Worm (Caenorhabditis elegans) whole organism, L3 larva: Measurements from ENCODE around the gene C34F6.11.

Source experiments
- R02D3.7 ChIP-seq: fragments of 150-350 bp; optimal IDR thresholded peaks from 2 replicates; lab custom pipeline; 2014; ENCODE audit warnings: missing biosample characterization, missing genetic modification characterization
- ZK546.5 ChIP-seq: sonication (generic microtip); optimal IDR thresholded peaks from 2 replicates; lab custom pipeline; 2017; ENCODE audit warnings: missing biosample characterization, missing genetic modification characterization
- aly-2 ChIP-seq: fragments of 150-350 bp; optimal IDR thresholded peaks from 2 replicates; lab custom pipeline; 2014; ENCODE audit warnings: missing biosample characterization, missing genetic modification characterization
- ceh-16 ChIP-seq: sonication (generic microtip); optimal IDR thresholded peaks from 2 replicates; lab custom pipeline; 2017; ENCODE audit warnings: missing biosample characterization, missing genetic modification characterization
- ceh-28 ChIP-seq: fragments of 150-350 bp; optimal IDR thresholded peaks from 2 replicates; lab custom pipeline; 2014; ENCODE audit warnings: missing biosample characterization, missing genetic modification reagents, missing genetic modification characterization
- ceh-9 ChIP-seq: sonication (generic microtip); optimal IDR thresholded peaks from 2 replicates; lab custom pipeline; 2018; ENCODE audit warnings: missing biosample characterization, missing genetic modification characterization
- daf-12 ChIP-seq: fragments of 150-350 bp; optimal IDR thresholded peaks from 2 replicates; lab custom pipeline; 2014; ENCODE audit warnings: missing biosample characterization, missing genetic modification reagents, missing genetic modification characterization
- egl-27 ChIP-seq: sonication (generic microtip); optimal IDR thresholded peaks from 4 replicates; lab custom pipeline; 2017; ENCODE audit warnings: missing biosample characterization, missing genetic modification reagents, missing genetic modification characterization
- egl-5 ChIP-seq: fragments of 150-350 bp; optimal IDR thresholded peaks from 2 replicates; lab custom pipeline; 2017; ENCODE audit warnings: missing biosample characterization, missing genetic modification reagents, missing genetic modification characterization, inconsistent platforms
- elt-1 ChIP-seq: fragments of 150-350 bp; optimal IDR thresholded peaks from 2 replicates; lab custom pipeline; 2014; ENCODE audit warnings: missing biosample characterization, missing genetic modification characterization
- elt-2 ChIP-seq: sonication (generic microtip); optimal IDR thresholded peaks from 2 replicates; lab custom pipeline; 2016; ENCODE audit warnings: missing genetic modification reagents, mild to moderate bottlenecking, missing genetic modification characterization, missing compliant biosample characterization
- elt-3 ChIP-seq, 3 experiments: fragments of 150-350 bp in 1 of 3; sonication (generic microtip) in 2 of 3; optimal IDR thresholded peaks; 2 replicates in 2 of 3; 4 replicates in 1 of 3; lab custom pipeline; 2014 to 2017; ENCODE audit warnings: missing biosample characterization in 3 of 3, missing genetic modification characterization in 3 of 3
- eor-1 ChIP-seq, 2 experiments: fragments of 150-350 bp; optimal IDR thresholded peaks; 2 replicates each; lab custom pipeline; 2014 to 2018; ENCODE audit warnings: missing biosample characterization in 2 of 2, missing genetic modification characterization in 2 of 2
- fkh-10 ChIP-seq: sonication (generic microtip); optimal IDR thresholded peaks from 2 replicates; lab custom pipeline; 2017; ENCODE audit warnings: missing biosample characterization, missing genetic modification reagents, missing genetic modification characterization
- fkh-2 ChIP-seq: fragments of 150-350 bp; optimal IDR thresholded peaks from 2 replicates; lab custom pipeline; 2014; ENCODE audit warnings: missing biosample characterization, missing genetic modification reagents, missing genetic modification characterization
- fos-1 ChIP-seq: fragments of 150-350 bp; optimal IDR thresholded peaks from 2 replicates; lab custom pipeline; 2014; ENCODE audit warnings: missing biosample characterization, missing genetic modification characterization
- hmg-11 ChIP-seq: sonication (generic microtip); optimal IDR thresholded peaks from 2 replicates; lab custom pipeline; 2016; ENCODE audit warnings: missing genetic modification characterization, missing compliant biosample characterization
- jun-1 ChIP-seq: fragments of 150-350 bp; optimal IDR thresholded peaks from 2 replicates; lab custom pipeline; 2014; ENCODE audit warnings: missing biosample characterization, missing genetic modification reagents, missing genetic modification characterization
- lin-39 ChIP-seq: fragments of 150-350 bp; optimal IDR thresholded peaks from 2 replicates; lab custom pipeline; 2018; ENCODE audit warnings: missing biosample characterization, missing genetic modification reagents, missing genetic modification characterization
- nfya-1 ChIP-seq: sonication (generic microtip); optimal IDR thresholded peaks from 2 replicates; lab custom pipeline; 2017; ENCODE audit warnings: missing genetic modification characterization, mild to moderate bottlenecking, missing compliant biosample characterization, antibody characterized with exemption, moderate library complexity; ENCODE audit not compliant: insufficient read depth
- nhr-11 ChIP-seq: fragments of 150-350 bp; optimal IDR thresholded peaks from 2 replicates; lab custom pipeline; 2014; ENCODE audit warnings: missing biosample characterization, missing genetic modification characterization
- nhr-12 ChIP-seq: fragments of 150-350 bp; optimal IDR thresholded peaks from 2 replicates; lab custom pipeline; 2014; ENCODE audit warnings: missing biosample characterization, missing genetic modification characterization
- nhr-23 ChIP-seq: fragments of 150-350 bp; optimal IDR thresholded peaks from 2 replicates; lab custom pipeline; 2014; ENCODE audit warnings: missing biosample characterization, missing genetic modification reagents, missing genetic modification characterization
- nhr-237 ChIP-seq: fragments of 150-350 bp; optimal IDR thresholded peaks from 2 replicates; lab custom pipeline; 2014; ENCODE audit warnings: missing biosample characterization, missing genetic modification characterization
- nhr-25 ChIP-seq: sonication (generic microtip); optimal IDR thresholded peaks from 2 replicates; lab custom pipeline; 2017; ENCODE audit warnings: missing biosample characterization, missing genetic modification characterization
- nhr-43 ChIP-seq: sonication (generic microtip); optimal IDR thresholded peaks from 2 replicates; lab custom pipeline; 2016; ENCODE audit warnings: mild to moderate bottlenecking, missing genetic modification characterization, missing compliant biosample characterization; ENCODE audit not compliant: poor library complexity, severe bottlenecking
- nhr-76 ChIP-seq: fragments of 150-350 bp; sonication (generic microtip); optimal IDR thresholded peaks from 5 replicates; lab custom pipeline; 2014; ENCODE audit warnings: missing biosample characterization, missing genetic modification characterization
- nhr-77 ChIP-seq: fragments of 150-350 bp; optimal IDR thresholded peaks from 2 replicates; lab custom pipeline; 2014; ENCODE audit warnings: missing biosample characterization, missing genetic modification characterization
- pha-4 ChIP-seq: fragments of 150-350 bp; optimal IDR thresholded peaks from 2 replicates; lab custom pipeline; 2014; ENCODE audit warnings: missing biosample characterization, missing genetic modification reagents, missing genetic modification characterization
- pqm-1 ChIP-seq: fragments of 150-350 bp; optimal IDR thresholded peaks from 2 replicates; lab custom pipeline; 2017; ENCODE audit warnings: missing biosample characterization, missing genetic modification characterization, inconsistent platforms
- sea-2 ChIP-seq: fragments of 150-350 bp; sonication (generic microtip); optimal IDR thresholded peaks from 4 replicates; lab custom pipeline; 2014; ENCODE audit warnings: missing biosample characterization, missing genetic modification reagents, missing genetic modification characterization
- tbx-2 ChIP-seq: sonication (generic microtip); optimal IDR thresholded peaks from 2 replicates; lab custom pipeline; 2016; ENCODE audit warnings: mild to moderate bottlenecking, missing genetic modification characterization, missing compliant biosample characterization
- zag-1 ChIP-seq: fragments of 150-350 bp; optimal IDR thresholded peaks from 2 replicates; lab custom pipeline; 2014; ENCODE audit warnings: missing biosample characterization, missing genetic modification characterization
- ztf-4 ChIP-seq: fragments of 150-350 bp; optimal IDR thresholded peaks from 2 replicates; lab custom pipeline; 2014; ENCODE audit warnings: missing biosample characterization, missing genetic modification characterization

Gene C34F6.11

DNA sequence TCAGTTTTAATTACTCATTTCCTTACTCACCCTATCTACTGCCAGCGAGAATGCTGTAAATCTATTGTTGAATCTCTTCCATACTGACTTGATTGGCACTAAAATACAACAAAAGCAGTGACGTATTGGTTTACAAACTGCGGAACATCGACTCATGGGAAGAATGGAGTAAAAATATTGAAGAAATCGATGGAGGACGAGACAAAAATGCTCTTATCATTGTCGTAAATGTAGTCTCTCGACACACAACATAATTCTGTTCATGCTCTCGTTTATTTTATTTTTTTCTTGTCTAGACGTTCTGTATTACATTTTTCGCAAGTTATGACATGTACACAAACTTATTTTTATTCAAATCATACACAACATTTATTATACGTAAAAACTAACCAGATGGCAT, at the start of gene C34F6.11:
TSS of gene C34F6.11 (minus strand) at position 160 of the 400 bp plus-strand sequence.
- TF ChIP-seq egl-27 (tag; lab: Kevin White, UChicago) (no peak), pqm-1 (tag; lab: Kevin White, UChicago) (peak; percentile 52), fkh-2 (tag; lab: Kevin White, UChicago) (no peak), aly-2 (no peak), pha-4 (tag; lab: Kevin White, UChicago) (peak; percentile 2), elt-2 (peak; percentile 70)

DNA sequence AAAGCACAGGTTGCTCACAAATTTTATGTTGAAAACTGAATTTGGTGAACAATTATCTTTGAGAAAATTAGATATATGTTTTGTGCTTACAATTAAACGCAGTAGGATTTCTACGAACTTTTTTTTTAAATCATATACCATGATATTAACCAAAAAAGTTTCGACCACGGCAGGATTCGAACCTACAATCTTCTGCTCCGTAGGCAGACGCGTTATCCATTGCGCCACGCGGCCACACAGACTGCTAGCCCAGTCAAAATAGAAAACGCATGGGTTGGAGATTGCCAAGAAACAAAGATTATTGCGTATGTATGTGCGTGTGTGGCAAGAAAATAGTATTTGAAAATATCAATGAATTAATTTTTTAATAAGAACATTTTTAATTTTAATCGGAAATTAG, 48.7 kb upstream of the C34F6.11 start:
- TF ChIP-seq elt-1 (tag; lab: Kevin White, UChicago) = no peak
- TF ChIP-seq elt-3 (tag; optimal IDR thresholded peaks at IDR 0.05; lab: Kevin White, UChicago) = no peak
- peak; percentile 79 for TF ChIP-seq lin-39 (tag; lab: Kevin White, UChicago)
- peak; percentile 26 for TF ChIP-seq elt-2
- no peak for TF ChIP-seq nhr-237 (tag; lab: Kevin White, UChicago)
- no peak for TF ChIP-seq egl-27 (tag; lab: Kevin White, UChicago)
- no peak for TF ChIP-seq R02D3.7 (tag; lab: Kevin White, UChicago)
- peak; percentile 31 for TF ChIP-seq pha-4 (tag; lab: Kevin White, UChicago)
- TF ChIP-seq hmg-11 (tag; lab: Kevin White, UChicago) = peak; percentile 68
- peak; percentile 51 for TF ChIP-seq pqm-1 (tag; lab: Kevin White, UChicago)
- TF ChIP-seq nhr-76 = no peak
- TF ChIP-seq nfya-1 (tag; lab: Kevin White, UChicago) = peak; percentile 57
- TF ChIP-seq jun-1 (tag; lab: Kevin White, UChicago) = no peak
- no peak for TF ChIP-seq fos-1 (tag; lab: Kevin White, UChicago)
- no peak for TF ChIP-seq nhr-12
- TF ChIP-seq nhr-77 (tag; lab: Kevin White, UChicago) = no peak
- TF ChIP-seq ceh-28 (tag; lab: Kevin White, UChicago) = no peak
- TF ChIP-seq nhr-25 = peak; percentile 43
- TF ChIP-seq daf-12 (tag; lab: Kevin White, UChicago) = no peak
- TF ChIP-seq nhr-23 (tag; lab: Kevin White, UChicago) = no peak
- TF ChIP-seq eor-1 (tag; optimal IDR thresholded peaks at IDR 0.05; lab: Kevin White, UChicago) = no peak
- TF ChIP-seq nhr-43 (tag; lab: Kevin White, UChicago) = peak; percentile 70
- TF ChIP-seq tbx-2 (tag; lab: Kevin White, UChicago) = peak; percentile 27

DNA sequence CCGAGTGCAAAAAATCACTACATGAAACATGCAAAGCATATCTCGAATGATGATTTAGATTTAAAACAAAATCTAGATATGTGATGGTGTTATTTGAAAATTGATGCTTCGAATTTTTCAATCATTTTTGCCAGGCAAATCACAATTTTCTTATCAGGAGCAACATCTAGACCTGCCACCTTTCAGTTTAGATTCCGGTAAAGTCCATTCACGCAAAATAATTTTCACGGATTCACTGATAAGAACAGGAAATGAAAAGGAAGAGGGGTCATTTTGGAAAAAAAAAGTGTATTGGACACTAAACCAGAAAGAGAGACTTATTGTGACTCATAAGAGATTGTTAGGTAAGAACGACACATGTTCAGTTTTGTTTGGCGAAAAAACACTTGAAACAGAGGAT, 48.2 kb upstream of the C34F6.11 start:
- TF ChIP-seq pqm-1 (tag; lab: Kevin White, UChicago) = peak; percentile 8
- TF ChIP-seq elt-2 = peak; percentile 21
- TF ChIP-seq nhr-77 (tag; lab: Kevin White, UChicago) = no peak

DNA sequence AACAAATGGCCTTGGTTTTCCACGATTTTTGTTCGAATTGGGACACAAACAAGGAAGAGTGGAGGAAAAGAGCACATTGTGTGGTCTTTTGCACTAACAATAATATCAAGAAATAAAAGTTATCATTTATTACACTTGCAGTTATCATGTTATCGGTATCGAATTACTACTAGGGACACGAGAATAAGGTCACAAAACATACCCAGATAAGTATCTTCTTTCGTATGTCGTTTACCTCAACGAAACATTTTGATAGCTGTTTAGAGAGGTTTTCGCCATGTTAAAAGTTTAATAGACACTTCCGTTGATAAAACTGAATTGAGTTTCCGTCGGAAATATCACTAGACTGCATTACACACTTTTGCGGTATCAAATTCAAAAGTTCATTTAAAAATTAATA, 47.3 kb upstream of the C34F6.11 start:
- no peak for TF ChIP-seq ceh-16 (tag; lab: Kevin White, UChicago)
- no peak for TF ChIP-seq ZK546.5 (tag; lab: Kevin White, UChicago)
- no peak for TF ChIP-seq ceh-9
- TF ChIP-seq fkh-2 (tag; lab: Kevin White, UChicago) = no peak
- peak; percentile 42 for TF ChIP-seq elt-2
- no peak for TF ChIP-seq nhr-25
- TF ChIP-seq sea-2 (GFP tag; lab: Kevin White, UChicago) = no peak
- no peak for TF ChIP-seq nfya-1 (tag; lab: Kevin White, UChicago)
- no peak for TF ChIP-seq nhr-76
- no peak for TF ChIP-seq ztf-4 (tag; lab: Kevin White, UChicago)
- TF ChIP-seq pqm-1 (tag; lab: Kevin White, UChicago) = peak; percentile 19

ce11 chrX:11249392-11249791, 45.7 kb upstream of the C34F6.11 start:
- no peak for TF ChIP-seq nhr-25
- TF ChIP-seq tbx-2 (tag; lab: Kevin White, UChicago) = no peak
- TF ChIP-seq nhr-12 = no peak
- TF ChIP-seq zag-1 (tag; lab: Kevin White, UChicago) = no peak
- no peak for TF ChIP-seq elt-2
- TF ChIP-seq nhr-76 = no peak
- peak; percentile 25 for TF ChIP-seq nhr-23 (tag; lab: Kevin White, UChicago)
- no peak for TF ChIP-seq fkh-10 (GFP tag; lab: Kevin White, UChicago)
- TF ChIP-seq pha-4 (tag; lab: Kevin White, UChicago) = no peak
- no peak for TF ChIP-seq fos-1 (tag; lab: Kevin White, UChicago)
- TF ChIP-seq elt-3 (tag; optimal IDR thresholded peaks at IDR 0.05; lab: Kevin White, UChicago) = no peak
- TF ChIP-seq jun-1 (tag; lab: Kevin White, UChicago) = no peak
- no peak for TF ChIP-seq nhr-11 (tag; lab: Kevin White, UChicago)
- peak; percentile 19 for TF ChIP-seq egl-5 (tag; lab: Kevin White, UChicago)
